Worm (Caenorhabditis elegans) whole organism, L4 larva: ENCODE results near the gene irld-17.

Source experiments
- F26F4.8 ChIP-seq: fragments of 200-800 bp; sonication (Bioruptor generic); conservative IDR thresholded peaks from 2 replicates; pipeline ENCODE4 v1.3.6; 2022; ENCODE audit warnings: missing genetic modification characterization, missing compliant biosample characterization
- F37D6.2 ChIP-seq: sonication (generic microtip); optimal IDR thresholded peaks from 2 replicates; lab custom pipeline; 2016; ENCODE audit warnings: mild to moderate bottlenecking, missing genetic modification characterization, missing compliant biosample characterization
- F44E2.7 ChIP-seq: fragments of 200-800 bp; sonication (Bioruptor generic); IDR thresholded peaks from 2 replicates; pipeline ENCODE4 v2.1.2; 2022; ENCODE audit warnings: missing genetic modification characterization, missing compliant biosample characterization
- ZK337.2 ChIP-seq: fragments of 200-800 bp; sonication (Bioruptor generic); IDR thresholded peaks from 2 replicates; pipeline ENCODE4 v1.3.6; 2022; ENCODE audit warnings: missing genetic modification reagents, missing genetic modification characterization, missing compliant biosample characterization
- ZK546.5 ChIP-seq, 2 experiments: sonication (generic microtip); optimal IDR thresholded peaks; 2 replicates each; lab custom pipeline; 2017; ENCODE audit warnings: missing biosample characterization in 2 of 2, missing genetic modification characterization in 2 of 2
- aly-2 ChIP-seq: sonication (generic microtip); optimal IDR thresholded peaks from 2 replicates; lab custom pipeline; 2018; ENCODE audit warnings: missing biosample characterization, missing genetic modification characterization
- arid-1 ChIP-seq: fragments of 200-800 bp; sonication (Bioruptor generic); conservative IDR thresholded peaks from 2 replicates; pipeline ENCODE4 v1.3.6; 2022; ENCODE audit warnings: missing genetic modification reagents, missing genetic modification characterization, missing compliant biosample characterization
- cey-2 ChIP-seq: sonication (generic microtip); optimal IDR thresholded peaks from 3 replicates; lab custom pipeline; 2017; ENCODE audit warnings: missing genetic modification characterization, mild to moderate bottlenecking, missing compliant biosample characterization, antibody characterized with exemption, borderline replicate concordance; ENCODE audit not compliant: insufficient read depth
- daf-16 ChIP-seq, 3 experiments: sonication (generic microtip); optimal IDR thresholded peaks; 2 replicates each; lab custom pipeline; 2016 to 2017; ENCODE audit warnings: missing genetic modification characterization in 3 of 3, missing genetic modification reagents in 3 of 3, mild to moderate bottlenecking in 2 of 3, missing compliant biosample characterization in 2 of 3, missing biosample characterization in 1 of 3, moderate library complexity in 1 of 3
- dmd-8 ChIP-seq: fragments of 200-800 bp; sonication (Bioruptor generic); IDR thresholded peaks from 2 replicates; pipeline ENCODE4 v1.3.6; 2022; ENCODE audit warnings: missing genetic modification characterization, missing compliant biosample characterization
- dmd-9 ChIP-seq: fragments of 200-800 bp; sonication (Bioruptor generic); IDR thresholded peaks from 2 replicates; pipeline ENCODE4 v1.3.6; 2022; ENCODE audit warnings: missing genetic modification reagents, missing genetic modification characterization, missing compliant biosample characterization
- fos-1 ChIP-seq: fragments of 150-350 bp; optimal IDR thresholded peaks from 2 replicates; lab custom pipeline; 2014; ENCODE audit warnings: missing biosample characterization, missing genetic modification characterization
- hlh-11 ChIP-seq: fragments of 200-800 bp; sonication (Bioruptor generic); optimal IDR thresholded peaks from 2 replicates; lab custom pipeline; 2018; ENCODE audit warnings: mild to moderate bottlenecking, missing genetic modification characterization, missing compliant biosample characterization
- hmg-1.1 ChIP-seq: fragments of 200-800 bp; sonication (Bioruptor generic); IDR thresholded peaks from 2 replicates; pipeline ENCODE4 v1.3.6; 2022; ENCODE audit warnings: missing genetic modification reagents, missing genetic modification characterization, missing compliant biosample characterization
- lin-13 ChIP-seq: fragments of 150-350 bp; optimal IDR thresholded peaks from 2 replicates; lab custom pipeline; 2014; ENCODE audit warnings: missing biosample characterization, missing genetic modification reagents, missing genetic modification characterization
- lin-15B ChIP-seq: fragments of 150-350 bp; sonication (generic microtip); optimal IDR thresholded peaks from 3 replicates; lab custom pipeline; 2014; ENCODE audit warnings: missing biosample characterization, missing genetic modification characterization
- lin-38 ChIP-seq: fragments of 200-800 bp; sonication (Bioruptor generic); IDR thresholded peaks from 2 replicates; pipeline ENCODE4 v1.3.6; 2022; ENCODE audit warnings: missing genetic modification reagents, missing genetic modification characterization, missing compliant biosample characterization
- lir-3 ChIP-seq: sonication (generic microtip); optimal IDR thresholded peaks from 2 replicates; lab custom pipeline; 2016; ENCODE audit warnings: mild to moderate bottlenecking, missing genetic modification characterization, missing compliant biosample characterization
- lsy-2 ChIP-seq, 2 experiments: fragments of 150-350 bp in 1 of 2; sonication (generic microtip) in 1 of 2; optimal IDR thresholded peaks; 2 replicates each; lab custom pipeline; 2014 to 2017; ENCODE audit warnings: missing biosample characterization in 2 of 2, missing genetic modification characterization in 2 of 2
- mep-1 ChIP-seq: fragments of 150-350 bp; sonication (generic microtip); optimal IDR thresholded peaks from 3 replicates; lab custom pipeline; 2014; ENCODE audit warnings: missing biosample characterization, missing genetic modification characterization
- nhr-111 ChIP-seq: fragments of 200-800 bp; sonication (Bioruptor generic); optimal IDR thresholded peaks from 2 replicates; lab custom pipeline; 2018; ENCODE audit warnings: mild to moderate bottlenecking, missing genetic modification characterization, missing compliant biosample characterization
- nhr-41 ChIP-seq: fragments of 200-800 bp; sonication (Bioruptor generic); IDR thresholded peaks from 2 replicates; pipeline ENCODE4 v1.3.6; 2022; ENCODE audit warnings: missing genetic modification reagents, missing genetic modification characterization, missing compliant biosample characterization
- php-3 ChIP-seq: fragments of 200-800 bp; sonication (Bioruptor generic); IDR thresholded peaks from 2 replicates; pipeline ENCODE4 v1.3.6; 2022; ENCODE audit warnings: missing genetic modification reagents, missing genetic modification characterization, missing compliant biosample characterization
- pqm-1 ChIP-seq: sonication (generic microtip); optimal IDR thresholded peaks from 2 replicates; lab custom pipeline; 2017; ENCODE audit warnings: missing biosample characterization, missing genetic modification characterization
- set-16 ChIP-seq: fragments of 200-800 bp; sonication (Bioruptor generic); IDR thresholded peaks from 2 replicates; pipeline ENCODE4 v1.3.6; 2022; ENCODE audit warnings: missing genetic modification reagents, missing genetic modification characterization, missing compliant biosample characterization
- skn-1 ChIP-seq: fragments of 150-350 bp; optimal IDR thresholded peaks from 2 replicates; lab custom pipeline; 2014; ENCODE audit warnings: missing biosample characterization, missing genetic modification characterization
- spr-3 ChIP-seq: fragments of 200-800 bp; sonication (Bioruptor generic); optimal IDR thresholded peaks from 2 replicates; lab custom pipeline; 2018; ENCODE audit warnings: mild to moderate bottlenecking, missing genetic modification characterization, missing compliant biosample characterization
- tag-97 ChIP-seq: fragments of 200-800 bp; sonication (Bioruptor generic); IDR thresholded peaks from 2 replicates; pipeline ENCODE4 v1.3.6; 2022; ENCODE audit warnings: missing genetic modification characterization, missing compliant biosample characterization
- tra-1 ChIP-seq: fragments of 200-800 bp; sonication (Bioruptor generic); IDR thresholded peaks from 2 replicates; pipeline ENCODE4 v1.3.6; 2022; ENCODE audit warnings: missing genetic modification reagents, missing genetic modification characterization, missing compliant biosample characterization
- unc-130 ChIP-seq: sonication (generic microtip); optimal IDR thresholded peaks from 2 replicates; lab custom pipeline; 2016; ENCODE audit warnings: missing genetic modification reagents, missing genetic modification characterization, missing compliant biosample characterization
- unc-62 ChIP-seq, 3 experiments: fragments of 150-350 bp in 1 of 3; sonication (generic microtip); optimal IDR thresholded peaks in 2 of 3; peaks in 1 of 3; 1 replicate in 1 of 3; 2 replicates in 2 of 3; lab custom pipeline; 2014 to 2017; ENCODE audit warnings: missing biosample characterization in 3 of 3, missing genetic modification characterization in 3 of 3, missing genetic modification reagents in 3 of 3, missing genotype in 1 of 3
- zag-1 ChIP-seq: fragments of 150-350 bp; optimal IDR thresholded peaks from 2 replicates; lab custom pipeline; 2014; ENCODE audit warnings: missing biosample characterization, missing genetic modification characterization
- zfp-3 ChIP-seq: fragments of 200-800 bp; sonication (Bioruptor generic); conservative IDR thresholded peaks from 2 replicates; pipeline ENCODE4 v1.3.6; 2022; ENCODE audit warnings: missing genetic modification reagents, missing genetic modification characterization, missing compliant biosample characterization
- zip-2 ChIP-seq: fragments of 150-350 bp; optimal IDR thresholded peaks from 2 replicates; lab custom pipeline; 2014; ENCODE audit warnings: missing biosample characterization, missing genetic modification characterization
- ztf-7 ChIP-seq: fragments of 150-350 bp; optimal IDR thresholded peaks from 2 replicates; lab custom pipeline; 2014; ENCODE audit warnings: missing biosample characterization, missing genetic modification characterization

Gene irld-17

ce11 chrV:1635859-1636258 lies 4.0 kb downstream of the irld-17 start, which contains the start of gene str-222:
TSS of gene str-222 (plus strand) at chrV:1636159.
- TF ChIP-seq tag-97 (GFP tag; lab: Robert Waterston, UW) (no peak), daf-16 (GFP tag; optimal IDR thresholded peaks at IDR 0.05; lab: Kevin White, UChicago) (no peak), daf-16 (tag; optimal IDR thresholded peaks at IDR 0.05; lab: Kevin White, UChicago) (no peak), unc-62 (GFP tag; optimal IDR thresholded peaks at IDR 0.05 in 1 of 2; lab: Kevin White, UChicago) (no peak), unc-62 (tag; optimal IDR thresholded peaks at IDR 0.05; lab: Kevin White, UChicago) (no peak), ztf-7 (tag; lab: Kevin White, UChicago) (no peak)

- TF ChIP-seq F26F4.8 (no peak), zip-2 (tag; lab: Kevin White, UChicago) (no peak), nhr-111 (no peak), zfp-3 (no peak), fos-1 (tag; lab: Kevin White, UChicago) (no peak), lin-15B (tag; lab: Kevin White, UChicago) (no peak), lin-38 (GFP tag; lab: Robert Waterston, UW) (no peak), ZK546.5 (tag; optimal IDR thresholded peaks at IDR 0.05; lab: Kevin White, UChicago) (no peak), pqm-1 (no peak), arid-1 (GFP tag; lab: Robert Waterston, UW) (no peak), lin-13 (GFP tag; lab: Kevin White, UChicago) (no peak), daf-16 (GFP tag; optimal IDR thresholded peaks at IDR 0.05; lab: Kevin White, UChicago) (no peak), daf-16 (tag; optimal IDR thresholded peaks at IDR 0.05; lab: Kevin White, UChicago) (no peak), cey-2 (tag; lab: Kevin White, UChicago) (no peak), aly-2 (no peak), ZK337.2 (GFP tag; lab: Robert Waterston, UW) (no peak), zag-1 (tag; lab: Kevin White, UChicago) (no peak)
These were observed 8.2 kb downstream of the irld-17 start, which contains the start of gene str-221 for ce11 chrV:1640008-1640407. TSS of gene str-221 (plus strand) at chrV:1640308.

- no peak for TF ChIP-seq lin-38 (GFP tag; lab: Robert Waterston, UW)
- TF ChIP-seq lsy-2 (tag; optimal IDR thresholded peaks at IDR 0.05; lab: Kevin White, UChicago): no peak
- TF ChIP-seq hlh-11 (tag; lab: Kevin White, UChicago): no peak
- TF ChIP-seq lir-3 (tag; lab: Kevin White, UChicago): no peak
- no peak for TF ChIP-seq set-16 (GFP tag; lab: Robert Waterston, UW)
- TF ChIP-seq F37D6.2 (tag; lab: Kevin White, UChicago): no peak
- TF ChIP-seq mep-1: no peak
- TF ChIP-seq cey-2 (tag; lab: Kevin White, UChicago): no peak
- TF ChIP-seq unc-62 (GFP tag; optimal IDR thresholded peaks at IDR 0.05 in 1 of 2; lab: Kevin White, UChicago): no peak
- TF ChIP-seq unc-62 (tag; optimal IDR thresholded peaks at IDR 0.05; lab: Kevin White, UChicago): no peak
- TF ChIP-seq skn-1: no peak
- no peak for TF ChIP-seq tra-1 (GFP tag; lab: Robert Waterston, UW)
- no peak for TF ChIP-seq unc-130 (GFP tag; lab: Kevin White, UChicago)
- no peak for TF ChIP-seq php-3 (GFP tag; lab: Robert Waterston, UW)
- TF ChIP-seq dmd-9 (GFP tag; lab: Robert Waterston, UW): no peak
- TF ChIP-seq, all 104 proteins: peak for 0
These were observed 10.4 kb downstream of the irld-17 start, which contains the start of gene Y46H3D.1 for ce11 chrV:1642199-1642598. TSS of gene Y46H3D.1 (plus strand) at chrV:1642499.

ce11 chrV:1642768-1643167 lies 11.0 kb downstream of the irld-17 start:
- TF ChIP-seq dmd-8 (GFP tag; lab: Robert Waterston, UW) (0 out of 2 replicates have a peak, but pooled peaks have one; percentile 25), zip-2 (tag; lab: Kevin White, UChicago) (no peak), hmg-1.1 (GFP tag; lab: Robert Waterston, UW) (no peak), lin-38 (GFP tag; lab: Robert Waterston, UW) (no peak), nhr-41 (no peak), spr-3 (GFP tag; lab: Kevin White, UChicago) (no peak), dmd-9 (GFP tag; lab: Robert Waterston, UW) (no peak), lin-15B (tag; lab: Kevin White, UChicago) (no peak), F44E2.7 (peak; percentile 75; the same call in 1 of the 2 replicates)
